Worm (Caenorhabditis elegans): ENCODE measurements around the gene mtre-1.

mtre-1 gene

ce11 chrII:8020580-8021044, 29.8 kb downstream of the mtre-1 start:
- TF ChIP-seq snpc-4 (tag; optimal IDR thresholded peaks at IDR 0.05): no peak
- no peak for TF ChIP-seq unc-62 (GFP tag; optimal IDR thresholded peaks at IDR 0.05)
- no peak for TF ChIP-seq flh-1 (GFP tag; optimal IDR thresholded peaks at IDR 0.05)
- no peak for TF ChIP-seq mls-2 (tag; optimal IDR thresholded peaks at IDR 0.05)
- TF ChIP-seq cnd-1 (tag; optimal IDR thresholded peaks at IDR 0.05): no peak
- TF ChIP-seq zip-8 (tag; optimal IDR thresholded peaks at IDR 0.05): no peak
- no peak for TF ChIP-seq nhr-76 (tag; optimal IDR thresholded peaks at IDR 0.05)
- no peak for TF ChIP-seq ham-2 (GFP tag; optimal IDR thresholded peaks at IDR 0.05)
- no peak for TF ChIP-seq ceh-43 (GFP tag; optimal IDR thresholded peaks at IDR 0.05)
- no peak for TF ChIP-seq elt-3 (tag; optimal IDR thresholded peaks at IDR 0.05)
- TF ChIP-seq sem-2 (GFP tag; optimal IDR thresholded peaks at IDR 0.05): no peak

- no peak for TF ChIP-seq lin-13 (tag; optimal IDR thresholded peaks at IDR 0.05)
Observed at ce11 chrII:8017380-8017779, 33.0 kb downstream of the mtre-1 start, which contains the start of gene zyg-11. TSS of gene zyg-11 (plus strand) at chrII:8017680.

DNA sequence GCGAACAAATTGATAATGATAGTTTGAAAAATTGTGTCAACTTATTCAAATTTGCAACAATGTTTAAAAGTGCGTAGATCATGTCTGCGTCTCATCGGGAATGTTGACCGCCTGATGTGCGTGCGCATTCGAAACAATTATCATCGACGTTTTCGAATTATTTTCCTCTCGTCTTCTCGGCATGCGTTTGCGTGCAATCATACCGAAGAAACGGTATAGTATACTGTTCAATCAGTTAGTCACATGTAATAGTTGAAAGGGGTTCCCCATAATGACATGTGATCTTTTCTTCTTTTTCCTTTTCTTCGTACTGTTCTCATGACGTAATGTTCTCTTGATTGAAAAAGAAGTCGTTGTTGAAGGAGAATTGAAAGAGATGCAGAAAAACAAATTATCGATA, 33.6 kb downstream of the mtre-1 start:
- TF ChIP-seq zip-8 (tag; optimal IDR thresholded peaks at IDR 0.05) (peak; percentile 2), unc-120 (tag; optimal IDR thresholded peaks at IDR 0.05; ENCODE audit: poor library complexity, severe bottlenecking) (no peak), ham-2 (GFP tag; optimal IDR thresholded peaks at IDR 0.05) (no peak)

DNA sequence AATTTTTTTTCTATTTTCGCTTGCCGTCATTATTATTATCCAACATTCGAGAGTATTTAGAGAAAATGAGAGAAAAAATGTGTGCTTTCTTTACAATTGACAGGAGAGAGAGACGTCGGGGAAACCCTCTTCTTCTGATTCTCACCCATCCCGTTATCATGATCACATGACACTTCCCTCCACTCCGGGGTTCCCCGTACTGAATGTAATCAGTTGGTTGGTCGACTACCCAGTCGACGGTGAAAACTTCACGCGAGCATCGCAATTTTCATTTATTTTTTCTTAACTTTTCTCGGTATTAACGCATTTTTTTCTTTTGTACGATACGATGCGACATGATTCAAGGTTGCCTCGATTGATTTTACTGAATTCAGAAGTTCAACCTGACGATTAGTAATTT, 34.2 kb downstream of the mtre-1 start:
- TF ChIP-seq tbx-8 (GFP tag; optimal IDR thresholded peaks at IDR 0.05) (no peak), nhr-76 (tag; optimal IDR thresholded peaks at IDR 0.05) (no peak), hlh-1 (tag; optimal IDR thresholded peaks at IDR 0.05) (no peak), cnd-1 (tag; optimal IDR thresholded peaks at IDR 0.05) (no peak), lin-13 (tag; optimal IDR thresholded peaks at IDR 0.05) (no peak), drap-1 (GFP tag; optimal IDR thresholded peaks at IDR 0.05) (no peak), flh-1 (GFP tag; optimal IDR thresholded peaks at IDR 0.05) (no peak), nhr-12 (tag; optimal IDR thresholded peaks at IDR 0.05) (no peak), nhr-2 (tag; optimal IDR thresholded peaks at IDR 0.05) (no peak), mab-5 (tag; optimal IDR thresholded peaks at IDR 0.05) (no peak), bed-3 (GFP tag; optimal IDR thresholded peaks at IDR 0.05) (no peak)

DNA sequence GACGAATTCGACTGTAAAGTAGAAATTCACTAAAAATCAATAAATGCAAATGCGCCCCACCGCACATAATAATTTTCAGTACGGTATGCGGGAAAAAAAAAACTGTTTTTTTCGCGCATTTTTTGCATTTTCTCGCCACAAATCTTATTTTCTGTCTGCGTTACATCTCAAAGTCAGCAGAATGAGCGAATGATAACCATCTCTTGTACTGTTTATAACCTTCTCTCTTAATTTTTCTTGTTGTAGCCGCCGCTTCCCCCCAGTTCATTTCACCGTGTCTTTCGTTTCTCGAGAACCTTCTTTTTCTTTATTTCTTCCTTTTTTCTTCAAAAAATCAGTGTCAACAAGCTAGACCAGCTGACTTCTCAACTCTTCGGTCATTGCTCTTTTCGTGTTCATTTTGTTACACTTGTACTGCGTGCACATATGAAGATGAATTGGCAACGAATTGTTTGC, 34.9 kb downstream of the mtre-1 start:
- TF ChIP-seq ces-1 (GFP tag; optimal IDR thresholded peaks at IDR 0.05) (peak; percentile 2), hlh-1 (tag; optimal IDR thresholded peaks at IDR 0.05) (peak; percentile 53), lsy-2 (tag; optimal IDR thresholded peaks at IDR 0.05) (peak; percentile 58), nhr-28 (tag; optimal IDR thresholded peaks at IDR 0.05) (no peak)

- TF ChIP-seq zip-8 (tag; optimal IDR thresholded peaks at IDR 0.05) (no peak), hlh-1 (tag; optimal IDR thresholded peaks at IDR 0.05) (peak; percentile 26), snpc-4 (tag; optimal IDR thresholded peaks at IDR 0.05) (no peak)
Observed at ce11 chrII:8012071-8013031, 38.0 kb downstream of the mtre-1 start, which contains the start of gene DH11.2. TSS of gene DH11.2 (plus strand) at chrII:8012816.

- TF ChIP-seq drap-1 (GFP tag; optimal IDR thresholded peaks at IDR 0.05) (no peak), zip-8 (tag; optimal IDR thresholded peaks at IDR 0.05) (no peak), mls-2 (tag; optimal IDR thresholded peaks at IDR 0.05) (no peak), lin-32 (GFP tag; optimal IDR thresholded peaks at IDR 0.05) (no peak), nhr-12 (tag; optimal IDR thresholded peaks at IDR 0.05) (no peak), lin-13 (tag; optimal IDR thresholded peaks at IDR 0.05) (no peak), bed-3 (GFP tag; optimal IDR thresholded peaks at IDR 0.05) (no peak)
Observed at ce11 chrII:8008334-8008733, 42.0 kb downstream of the mtre-1 start, which contains the start of gene glna-2. TSS of gene glna-2 (plus strand) at chrII:8008634.
